Worm (Caenorhabditis elegans): ENCODE results near the gene F23D12.4.

- TF ChIP-seq lin-14 (GFP tag; optimal IDR thresholded peaks at IDR 0.05), result no peak
- TF ChIP-seq rnt-1 (tag; optimal IDR thresholded peaks at IDR 0.05), result no peak
- no peak for TF ChIP-seq skn-1 (tag; optimal IDR thresholded peaks at IDR 0.05)
- no peak for TF ChIP-seq lin-39 (tag; optimal IDR thresholded peaks at IDR 0.05)
- TF ChIP-seq swsn-7 (tag; optimal IDR thresholded peaks at IDR 0.05), result no peak
Observed at ce11 chrX:14447498-14447897, 2.7 kb downstream of the F23D12.4 start.
